Worm (Caenorhabditis elegans) whole organism, L2 larva: Measurements from ENCODE around the gene cyn-1.

Experiments used
- C34F6.9 ChIP-seq: fragments of 150-350 bp; optimal IDR thresholded peaks from 2 replicates; lab custom pipeline; 2014; ENCODE audit warnings: missing biosample characterization, missing genetic modification characterization
- F13H6.1 ChIP-seq: sonication (generic microtip); optimal IDR thresholded peaks from 2 replicates; lab custom pipeline; 2016; ENCODE audit warnings: missing genetic modification characterization, missing compliant biosample characterization
- R02D3.7 ChIP-seq: fragments of 150-350 bp; optimal IDR thresholded peaks from 2 replicates; lab custom pipeline; 2014; ENCODE audit warnings: missing biosample characterization, missing genetic modification characterization
- alr-1 ChIP-seq: fragments of 150-350 bp; optimal IDR thresholded peaks from 2 replicates; lab custom pipeline; 2014; ENCODE audit warnings: missing biosample characterization, missing genetic modification characterization
- aly-2 ChIP-seq: fragments of 150-350 bp; optimal IDR thresholded peaks from 2 replicates; lab custom pipeline; 2014; ENCODE audit warnings: missing biosample characterization, missing genetic modification characterization
- blmp-1 ChIP-seq: sonication (generic microtip); optimal IDR thresholded peaks from 2 replicates; lab custom pipeline; 2017; ENCODE audit warnings: missing genetic modification characterization, mild to moderate bottlenecking, missing compliant biosample characterization, antibody characterized with exemption, moderate library complexity; ENCODE audit not compliant: insufficient read depth
- ceh-16 ChIP-seq: fragments of 150-350 bp; optimal IDR thresholded peaks from 2 replicates; lab custom pipeline; 2014; ENCODE audit warnings: missing biosample characterization, missing genetic modification characterization
- ceh-82 ChIP-seq: fragments of 150-350 bp; optimal IDR thresholded peaks from 2 replicates; lab custom pipeline; 2014; ENCODE audit warnings: missing biosample characterization, missing genetic modification characterization
- dmd-4 ChIP-seq: sonication (generic microtip); optimal IDR thresholded peaks from 2 replicates; lab custom pipeline; 2017; ENCODE audit warnings: missing biosample characterization, missing genetic modification characterization
- egl-27 ChIP-seq: sonication (generic microtip); optimal IDR thresholded peaks from 3 replicates; lab custom pipeline; 2017; ENCODE audit warnings: missing biosample characterization, missing genetic modification reagents, missing genetic modification characterization
- elt-3 ChIP-seq: sonication (generic microtip); optimal IDR thresholded peaks from 2 replicates; lab custom pipeline; 2017; ENCODE audit warnings: missing biosample characterization, missing genetic modification characterization
- fos-1 ChIP-seq: fragments of 150-350 bp; optimal IDR thresholded peaks from 2 replicates; lab custom pipeline; 2014; ENCODE audit warnings: missing biosample characterization, missing genetic modification characterization
- gmeb-1 ChIP-seq: fragments of 150-350 bp; optimal IDR thresholded peaks from 2 replicates; lab custom pipeline; 2014; ENCODE audit warnings: missing biosample characterization, missing genetic modification characterization
- lin-11 ChIP-seq: fragments of 150-350 bp; sonication (generic microtip); optimal IDR thresholded peaks from 2 replicates; lab custom pipeline; 2014; ENCODE audit warnings: missing biosample characterization, missing genetic modification characterization, inconsistent platforms, mixed read lengths
- lin-39 ChIP-seq: fragments of 150-350 bp; optimal IDR thresholded peaks from 2 replicates; lab custom pipeline; 2014; ENCODE audit warnings: missing biosample characterization, missing genetic modification reagents, missing genetic modification characterization
- lsy-2 ChIP-seq, 2 experiments: fragments of 150-350 bp in 1 of 2; sonication (generic microtip) in 1 of 2; optimal IDR thresholded peaks; 2 replicates each; lab custom pipeline; 2014 to 2017; ENCODE audit warnings: missing biosample characterization in 2 of 2, missing genetic modification characterization in 2 of 2
- mdl-1 ChIP-seq, 2 experiments: fragments of 150-350 bp in 1 of 2; sonication (generic microtip) in 1 of 2; optimal IDR thresholded peaks; 2 replicates each; lab custom pipeline; 2017; ENCODE audit warnings: missing biosample characterization in 2 of 2, missing genetic modification characterization in 2 of 2
- nhr-10 ChIP-seq: sonication (generic microtip); optimal IDR thresholded peaks from 2 replicates; lab custom pipeline; 2017; ENCODE audit warnings: missing biosample characterization, missing genetic modification characterization
- nhr-11 ChIP-seq: fragments of 150-350 bp; optimal IDR thresholded peaks from 2 replicates; lab custom pipeline; 2014; ENCODE audit warnings: missing biosample characterization, missing genetic modification characterization
- nhr-12 ChIP-seq: fragments of 150-350 bp; optimal IDR thresholded peaks from 2 replicates; lab custom pipeline; 2014; ENCODE audit warnings: missing biosample characterization, missing genetic modification characterization
- nhr-129 ChIP-seq: fragments of 150-350 bp; optimal IDR thresholded peaks from 2 replicates; lab custom pipeline; 2014; ENCODE audit warnings: missing biosample characterization, missing genetic modification characterization
- nhr-21 ChIP-seq: fragments of 150-350 bp; optimal IDR thresholded peaks from 2 replicates; lab custom pipeline; 2014; ENCODE audit warnings: missing biosample characterization, missing genetic modification characterization
- nhr-23 ChIP-seq: fragments of 150-350 bp; optimal IDR thresholded peaks from 2 replicates; lab custom pipeline; 2014; ENCODE audit warnings: missing biosample characterization, missing genetic modification reagents, missing genetic modification characterization
- nhr-25 ChIP-seq: fragments of 150-350 bp; sonication (generic microtip); optimal IDR thresholded peaks from 3 replicates; lab custom pipeline; 2014; ENCODE audit warnings: missing biosample characterization, missing genetic modification characterization
- nhr-6 ChIP-seq: fragments of 150-350 bp; optimal IDR thresholded peaks from 2 replicates; lab custom pipeline; 2014; ENCODE audit warnings: missing biosample characterization, missing genetic modification characterization
- nhr-77 ChIP-seq: fragments of 150-350 bp; optimal IDR thresholded peaks from 2 replicates; lab custom pipeline; 2014; ENCODE audit warnings: missing biosample characterization, missing genetic modification characterization
- peb-1 ChIP-seq: fragments of 150-350 bp; optimal IDR thresholded peaks from 2 replicates; lab custom pipeline; 2014; ENCODE audit warnings: missing biosample characterization, missing genetic modification characterization
- sem-4 ChIP-seq: fragments of 150-350 bp; optimal IDR thresholded peaks from 2 replicates; lab custom pipeline; 2014; ENCODE audit warnings: missing biosample characterization, missing genetic modification reagents, missing genetic modification characterization
- skn-1 ChIP-seq: sonication (generic microtip); optimal IDR thresholded peaks from 2 replicates; lab custom pipeline; 2017; ENCODE audit warnings: missing biosample characterization, missing genetic modification characterization
- sma-3 ChIP-seq: sonication (generic microtip); optimal IDR thresholded peaks from 2 replicates; lab custom pipeline; 2016; ENCODE audit warnings: missing genetic modification reagents, missing genetic modification characterization, missing compliant biosample characterization
- sma-9 ChIP-seq, 2 experiments: fragments of 150-350 bp in 1 of 2; sonication (generic microtip) in 1 of 2; optimal IDR thresholded peaks; 2 replicates each; lab custom pipeline; 2014 to 2016; ENCODE audit warnings: missing genetic modification characterization in 2 of 2, mild to moderate bottlenecking in 1 of 2, missing biosample characterization in 1 of 2, missing compliant biosample characterization in 1 of 2, missing genetic modification reagents in 1 of 2, moderate library complexity in 1 of 2
- snpc-4 ChIP-seq: fragments of 150-350 bp; optimal IDR thresholded peaks from 2 replicates; lab custom pipeline; 2014; ENCODE audit warnings: missing biosample characterization, missing genetic modification characterization
- unc-55 ChIP-seq: fragments of 150-350 bp; sonication (generic microtip); optimal IDR thresholded peaks from 3 replicates; lab custom pipeline; 2014; ENCODE audit warnings: missing biosample characterization, missing genetic modification reagents, missing genetic modification characterization
- unc-62 ChIP-seq: fragments of 150-350 bp; optimal IDR thresholded peaks from 2 replicates; lab custom pipeline; 2014; ENCODE audit warnings: missing biosample characterization, missing genetic modification reagents, missing genetic modification characterization
- ztf-1 ChIP-seq: fragments of 200-800 bp; sonication (Bioruptor generic); conservative IDR thresholded peaks from 2 replicates; pipeline ENCODE4 v1.3.6; 2022; ENCODE audit warnings: missing genetic modification characterization, missing compliant biosample characterization

Gene cyn-1

ce11 chrV:14317204-14317603 lies 38.7 kb upstream of the cyn-1 start:
- TF ChIP-seq skn-1 (tag; lab: Kevin White, UChicago) (no peak), nhr-12 (tag; lab: Kevin White, UChicago) (no peak), nhr-129 (tag; lab: Kevin White, UChicago) (peak; percentile 40), fos-1 (no peak), unc-62 (GFP tag; lab: Kevin White, UChicago) (no peak), nhr-11 (tag; lab: Kevin White, UChicago) (no peak), snpc-4 (no peak), ceh-16 (tag; lab: Kevin White, UChicago) (no peak), C34F6.9 (peak; percentile 7), unc-55 (peak; percentile 19), gmeb-1 (tag; lab: Kevin White, UChicago) (no peak)
- TF ChIP-seq, all 48 proteins: peak for 3

- TF ChIP-seq sma-3 (GFP tag; lab: Kevin White, UChicago) (no peak), snpc-4 (no peak), ztf-1 (GFP tag; lab: Robert Waterston, UW) (no peak), nhr-77 (tag; lab: Kevin White, UChicago) (no peak), nhr-6 (tag; lab: Kevin White, UChicago) (no peak), ceh-82 (tag; lab: Kevin White, UChicago) (no peak), nhr-25 (tag; lab: Kevin White, UChicago) (no peak), alr-1 (no peak), nhr-21 (tag; lab: Kevin White, UChicago) (no peak), mdl-1 (tag; optimal IDR thresholded peaks at IDR 0.05; lab: Kevin White, UChicago) (no peak), peb-1 (no peak), egl-27 (tag; lab: Kevin White, UChicago) (no peak), sem-4 (no peak), elt-3 (tag; lab: Kevin White, UChicago) (no peak), dmd-4 (tag; lab: Kevin White, UChicago) (no peak), nhr-23 (tag; lab: Kevin White, UChicago) (no peak), nhr-129 (tag; lab: Kevin White, UChicago) (no peak), fos-1 (no peak)
Measured at ce11 chrV:14317621-14318020, 38.3 kb upstream of the cyn-1 start.

ce11 chrV:14319101-14319781 lies 36.6 kb upstream of the cyn-1 start, which contains the start of gene F47B8.13:
TSS of gene F47B8.13 (minus strand) at chrV:14319731.
- TF ChIP-seq lin-11: no peak
- no peak for TF ChIP-seq unc-55
- no peak for TF ChIP-seq sma-9 (GFP tag; optimal IDR thresholded peaks at IDR 0.05; lab: Kevin White, UChicago)
- no peak for TF ChIP-seq sma-9 (tag; optimal IDR thresholded peaks at IDR 0.05; lab: Kevin White, UChicago)
- no peak for TF ChIP-seq fos-1
- TF ChIP-seq nhr-21 (tag; lab: Kevin White, UChicago): no peak
- TF ChIP-seq nhr-10 (tag; lab: Kevin White, UChicago): no peak
- no peak for TF ChIP-seq blmp-1 (tag; lab: Kevin White, UChicago)
- no peak for TF ChIP-seq ceh-82 (tag; lab: Kevin White, UChicago)
- no peak for TF ChIP-seq nhr-77 (tag; lab: Kevin White, UChicago)
- TF ChIP-seq nhr-12 (tag; lab: Kevin White, UChicago): no peak
- no peak for TF ChIP-seq lin-39 (tag; lab: Kevin White, UChicago)
- TF ChIP-seq nhr-11 (tag; lab: Kevin White, UChicago): no peak
- no peak for TF ChIP-seq dmd-4 (tag; lab: Kevin White, UChicago)
- no peak for TF ChIP-seq aly-2 (tag; lab: Kevin White, UChicago)
- TF ChIP-seq lsy-2 (tag; optimal IDR thresholded peaks at IDR 0.05; lab: Kevin White, UChicago): no peak
- no peak for TF ChIP-seq nhr-23 (tag; lab: Kevin White, UChicago)
- TF ChIP-seq F13H6.1 (tag; lab: Kevin White, UChicago): no peak
- TF ChIP-seq ztf-1 (GFP tag; lab: Robert Waterston, UW): no peak
- TF ChIP-seq, all 48 proteins: peak for 0

- TF ChIP-seq sma-3 (GFP tag; lab: Kevin White, UChicago) (no peak), nhr-10 (tag; lab: Kevin White, UChicago) (no peak), F13H6.1 (tag; lab: Kevin White, UChicago) (no peak), R02D3.7 (tag; lab: Kevin White, UChicago) (no peak)
Measured at ce11 chrV:14320246-14320645, 35.6 kb upstream of the cyn-1 start, which contains the start of gene F47B8.14. TSS of gene F47B8.14 (plus strand) at chrV:14320546.
